Worm (Caenorhabditis elegans): ENCODE measurements around the gene M142.8.

The M142.8 gene

ce11 chrIII:10935944-10936343, 2.5 kb downstream of the M142.8 start, which contains the start of gene rle-1:
Gene rle-1, plus strand, starts transcription at chrIII:10936244.
- TF ChIP-seq unc-39 (tag; optimal IDR thresholded peaks at IDR 0.05) (no peak), ces-1 (GFP tag; optimal IDR thresholded peaks at IDR 0.05) (no peak), nhr-28 (tag; optimal IDR thresholded peaks at IDR 0.05) (no peak), zip-8 (tag; optimal IDR thresholded peaks at IDR 0.05) (no peak), sem-2 (GFP tag; optimal IDR thresholded peaks at IDR 0.05) (no peak), mls-2 (tag; optimal IDR thresholded peaks at IDR 0.05) (no peak), unc-62 (GFP tag; optimal IDR thresholded peaks at IDR 0.05) (no peak), unc-120 (tag; optimal IDR thresholded peaks at IDR 0.05; ENCODE audit: poor library complexity, severe bottlenecking) (no peak), nhr-237 (tag; optimal IDR thresholded peaks at IDR 0.05) (no peak), ham-2 (GFP tag; optimal IDR thresholded peaks at IDR 0.05) (no peak), elt-3 (tag; optimal IDR thresholded peaks at IDR 0.05) (no peak)

- TF ChIP-seq ceh-83 (GFP tag; optimal IDR thresholded peaks at IDR 0.05): no peak
- TF ChIP-seq unc-39 (tag; optimal IDR thresholded peaks at IDR 0.05): no peak
- TF ChIP-seq nhr-237 (tag; optimal IDR thresholded peaks at IDR 0.05): no peak
- TF ChIP-seq hlh-1 (tag; optimal IDR thresholded peaks at IDR 0.05): no peak
- no peak for TF ChIP-seq ham-2 (GFP tag; optimal IDR thresholded peaks at IDR 0.05)
- TF ChIP-seq sptf-1 (tag; optimal IDR thresholded peaks at IDR 0.05): no peak
- no peak for TF ChIP-seq nhr-2 (tag; optimal IDR thresholded peaks at IDR 0.05)
- TF ChIP-seq cnd-1 (tag; optimal IDR thresholded peaks at IDR 0.05): no peak
- no peak for TF ChIP-seq M03D4.4 (tag; optimal IDR thresholded peaks at IDR 0.05)
- no peak for TF ChIP-seq ceh-43 (GFP tag; optimal IDR thresholded peaks at IDR 0.05)
- TF ChIP-seq snpc-4 (tag; optimal IDR thresholded peaks at IDR 0.05): no peak
- no peak for TF ChIP-seq nhr-28 (tag; optimal IDR thresholded peaks at IDR 0.05)
- TF ChIP-seq ztf-11 (tag; optimal IDR thresholded peaks at IDR 0.05): no peak
- TF ChIP-seq mep-1 (tag; optimal IDR thresholded peaks at IDR 0.05): no peak
- no peak for TF ChIP-seq zip-8 (tag; optimal IDR thresholded peaks at IDR 0.05)
- no peak for TF ChIP-seq bed-3 (GFP tag; optimal IDR thresholded peaks at IDR 0.05)
These were observed 5.8 kb downstream of the M142.8 start for ce11 chrIII:10939184-10939583.

- TF ChIP-seq unc-62 (GFP tag; optimal IDR thresholded peaks at IDR 0.05): no peak
- no peak for TF ChIP-seq lsy-2 (tag; optimal IDR thresholded peaks at IDR 0.05)
- no peak for TF ChIP-seq blmp-1 (tag; optimal IDR thresholded peaks at IDR 0.05)
- no peak for TF ChIP-seq ceh-83 (GFP tag; optimal IDR thresholded peaks at IDR 0.05)
- TF ChIP-seq nhr-76 (tag; optimal IDR thresholded peaks at IDR 0.05): no peak
- TF ChIP-seq ceh-43 (GFP tag; optimal IDR thresholded peaks at IDR 0.05): no peak
- TF ChIP-seq tbx-8 (GFP tag; optimal IDR thresholded peaks at IDR 0.05): no peak
These were observed 9.5 kb downstream of the M142.8 start for ce11 chrIII:10942905-10943304.

- TF ChIP-seq mep-1 (tag; optimal IDR thresholded peaks at IDR 0.05) (no peak), lsy-2 (tag; optimal IDR thresholded peaks at IDR 0.05) (no peak), bed-3 (GFP tag; optimal IDR thresholded peaks at IDR 0.05) (no peak), sptf-1 (tag; optimal IDR thresholded peaks at IDR 0.05) (no peak), ceh-83 (GFP tag; optimal IDR thresholded peaks at IDR 0.05) (no peak), ztf-11 (tag; optimal IDR thresholded peaks at IDR 0.05) (no peak), ceh-39 (tag; optimal IDR thresholded peaks at IDR 0.05) (no peak), ceh-43 (GFP tag; optimal IDR thresholded peaks at IDR 0.05) (no peak), nhr-12 (tag; optimal IDR thresholded peaks at IDR 0.05) (no peak), nhr-76 (tag; optimal IDR thresholded peaks at IDR 0.05) (no peak), sem-2 (GFP tag; optimal IDR thresholded peaks at IDR 0.05) (no peak), nhr-28 (tag; optimal IDR thresholded peaks at IDR 0.05) (no peak), cnd-1 (tag; optimal IDR thresholded peaks at IDR 0.05) (no peak)
These were observed 12.1 kb downstream of the M142.8 start for ce11 chrIII:10945537-10945936.

ce11 chrIII:10947155-10947554, 13.7 kb downstream of the M142.8 start, which contains the start of gene strd-1:
Gene strd-1, plus strand, starts transcription at chrIII:10947455.
- no peak for TF ChIP-seq elt-3 (tag; optimal IDR thresholded peaks at IDR 0.05)
- TF ChIP-seq unc-39 (tag; optimal IDR thresholded peaks at IDR 0.05): no peak
- no peak for TF ChIP-seq flh-1 (GFP tag; optimal IDR thresholded peaks at IDR 0.05)
- TF ChIP-seq sptf-1 (tag; optimal IDR thresholded peaks at IDR 0.05): no peak
- TF ChIP-seq ceh-39 (tag; optimal IDR thresholded peaks at IDR 0.05): no peak
- no peak for TF ChIP-seq ceh-83 (GFP tag; optimal IDR thresholded peaks at IDR 0.05)
- TF ChIP-seq lin-32 (GFP tag; optimal IDR thresholded peaks at IDR 0.05): no peak
- TF ChIP-seq drap-1 (GFP tag; optimal IDR thresholded peaks at IDR 0.05): no peak
- no peak for TF ChIP-seq nhr-237 (tag; optimal IDR thresholded peaks at IDR 0.05)
- TF ChIP-seq mab-5 (tag; optimal IDR thresholded peaks at IDR 0.05): no peak
- TF ChIP-seq ceh-43 (GFP tag; optimal IDR thresholded peaks at IDR 0.05): no peak
- no peak for TF ChIP-seq mls-2 (tag; optimal IDR thresholded peaks at IDR 0.05)
- TF ChIP-seq nhr-2 (tag; optimal IDR thresholded peaks at IDR 0.05): no peak

All from whole organism, mixed stage, embryonic.